Fruit fly (Drosophila melanogaster) whole organism, embryonic: ENCODE measurements around the gene CG15394.
A peak's percentile ranks its signal among the peaks of the same experiment; 100 is the strongest.

Experiments
- Antp ChIP-seq: fragments of 200-800 bp; sonication (Bioruptor generic); optimal IDR thresholded peaks from 3 replicates; lab custom pipeline; 2016; ENCODE audit warnings: missing biosample characterization, missing genetic modification characterization
- B-H1 ChIP-seq: fragments of 200-800 bp; sonication (Bioruptor generic); IDR thresholded peaks from 3 replicates; pipeline ENCODE4 v1.3.6; 2022; ENCODE audit warnings: missing biosample characterization, missing genetic modification characterization
- CG10654 ChIP-seq: fragments of 200-800 bp; sonication (Bioruptor generic); optimal IDR thresholded peaks from 2 replicates; lab custom pipeline; 2016; ENCODE audit warnings: missing biosample characterization, missing genetic modification characterization
- CG11456 ChIP-seq: fragments of 200-800 bp; sonication (Bioruptor generic); IDR thresholded peaks from 3 replicates; pipeline ENCODE4 v1.3.6; 2022; ENCODE audit warnings: missing biosample characterization, missing genetic modification characterization
- CG13424 ChIP-seq: fragments of 200-800 bp; sonication (Bioruptor generic); optimal IDR thresholded peaks from 2 replicates; lab custom pipeline; 2019; ENCODE audit warnings: missing biosample characterization, mild to moderate bottlenecking, missing genetic modification characterization, moderate library complexity
- CG14710 ChIP-seq: fragments of 200-800 bp; sonication (Bioruptor generic); optimal IDR thresholded peaks from 3 replicates; lab custom pipeline; 2019; ENCODE audit warnings: missing biosample characterization, mild to moderate bottlenecking, missing genetic modification characterization, moderate library complexity
- CG1602 ChIP-seq: fragments of 200-800 bp; sonication (Bioruptor generic); optimal IDR thresholded peaks from 3 replicates; lab custom pipeline; 2016; ENCODE audit warnings: missing biosample characterization, missing genetic modification characterization
- CG1603 ChIP-seq: fragments of 200-800 bp; sonication (Bioruptor generic); optimal IDR thresholded peaks from 2 replicates; lab custom pipeline; 2019; ENCODE audit warnings: missing biosample characterization, mild to moderate bottlenecking, missing genetic modification characterization, moderate library complexity
- CG17361 ChIP-seq: fragments of 200-800 bp; sonication (Bioruptor generic); IDR thresholded peaks from 3 replicates; pipeline ENCODE4 v1.3.6; 2022; ENCODE audit warnings: missing biosample characterization, missing genetic modification characterization
- CG17385 ChIP-seq: fragments of 200-800 bp; sonication (Bioruptor generic); optimal IDR thresholded peaks from 3 replicates; lab custom pipeline; 2018; ENCODE audit warnings: missing biosample characterization, mild to moderate bottlenecking, missing genetic modification characterization
- CG18764 ChIP-seq: fragments of 200-800 bp; sonication (Bioruptor generic); optimal IDR thresholded peaks from 3 replicates; lab custom pipeline; 2016; ENCODE audit warnings: missing biosample characterization, missing genetic modification characterization
- CG3065 ChIP-seq: fragments of 200-800 bp; sonication (Bioruptor generic); optimal IDR thresholded peaks from 2 replicates; lab custom pipeline; 2016; ENCODE audit warnings: missing biosample characterization, missing genetic modification characterization
- CG42726 ChIP-seq: fragments of 200-800 bp; sonication (Bioruptor generic); IDR thresholded peaks from 2 replicates; pipeline ENCODE4 v1.3.6; 2022; ENCODE audit warnings: missing biosample characterization, missing genetic modification characterization; ENCODE audit not compliant: partially characterized antibody
- CG5180 ChIP-seq: fragments of 200-800 bp; sonication (Bioruptor generic); optimal IDR thresholded peaks from 3 replicates; lab custom pipeline; 2017; ENCODE audit warnings: missing biosample characterization, missing genetic modification characterization, mild to moderate bottlenecking, moderate library complexity, missing genetic modification reagents
- CG6254 ChIP-seq: fragments of 200-800 bp; sonication (Bioruptor generic); optimal IDR thresholded peaks from 3 replicates; lab custom pipeline; 2017; ENCODE audit warnings: mild to moderate bottlenecking, missing biosample characterization, missing genetic modification reagents, missing genetic modification characterization
- CG6791 ChIP-seq: fragments of 200-800 bp; sonication (Bioruptor generic); IDR thresholded peaks from 3 replicates; pipeline ENCODE4 v1.3.6; 2022; ENCODE audit warnings: missing biosample characterization, missing genetic modification characterization; ENCODE audit not compliant: partially characterized antibody
- CG8765 ChIP-seq: fragments of 200-800 bp; sonication (Bioruptor generic); IDR thresholded peaks from 2 replicates; pipeline ENCODE4 v1.3.6; 2022; ENCODE audit warnings: missing biosample characterization, missing genetic modification characterization
- CG8924 ChIP-seq: fragments of 200-800 bp; optimal IDR thresholded peaks from 3 replicates; lab custom pipeline; 2019; ENCODE audit warnings: missing biosample characterization, mild to moderate bottlenecking, missing genetic modification characterization, moderate library complexity
- CG9437 ChIP-seq: fragments of 200-800 bp; sonication (Bioruptor generic); optimal IDR thresholded peaks from 2 replicates; lab custom pipeline; 2018; ENCODE audit warnings: missing biosample characterization, mild to moderate bottlenecking, missing genetic modification characterization
- Dref ChIP-seq: fragments of 200-800 bp; sonication (Bioruptor generic); IDR thresholded peaks from 2 replicates; pipeline ENCODE4 v1.3.6; 2022; ENCODE audit warnings: missing biosample characterization, missing genetic modification characterization
- Hmr ChIP-seq: fragments of 200-800 bp; sonication (Bioruptor generic); optimal IDR thresholded peaks from 3 replicates; lab custom pipeline; 2017; ENCODE audit warnings: mild to moderate bottlenecking, missing biosample characterization, missing genetic modification reagents, missing genetic modification characterization
- NFAT ChIP-seq: fragments of 200-800 bp; sonication (Bioruptor generic); IDR thresholded peaks from 2 replicates; pipeline ENCODE4 v1.3.6; 2022; ENCODE audit warnings: missing biosample characterization, missing genetic modification characterization
- PHDP ChIP-seq: fragments of 200-800 bp; sonication (Bioruptor generic); optimal IDR thresholded peaks from 3 replicates; lab custom pipeline; 2018; ENCODE audit warnings: missing biosample characterization, mild to moderate bottlenecking, missing genetic modification characterization, moderate library complexity
- Rfx ChIP-seq: fragments of 200-800 bp; sonication (Bioruptor generic); IDR thresholded peaks from 2 replicates; pipeline ENCODE4 v1.3.6; 2022; ENCODE audit warnings: missing biosample characterization, missing genetic modification characterization
- Sry-δ ChIP-seq: fragments of 200-800 bp; sonication (Bioruptor generic); optimal IDR thresholded peaks from 2 replicates; lab custom pipeline; 2016; ENCODE audit warnings: missing biosample characterization, missing genetic modification characterization
- Ssrp ChIP-seq: fragments of 200-800 bp; sonication (Bioruptor generic); optimal IDR thresholded peaks from 2 replicates; lab custom pipeline; 2018; ENCODE audit warnings: missing biosample characterization, mild to moderate bottlenecking, missing genetic modification characterization, moderate library complexity
- Trl ChIP-seq, 3 experiments: fragments of >200 bp in 2 of 3; fragments of 200-800 bp in 1 of 3; sonication (Bioruptor generic) in 1 of 3; optimal IDR thresholded peaks; 2 replicates in 1 of 3; 3 replicates in 2 of 3; lab custom pipeline; 2016 to 2017; ENCODE audit warnings: missing biosample characterization in 1 of 3, missing genetic modification characterization in 1 of 3
- ara ChIP-seq: fragments of 200-800 bp; sonication (Bioruptor generic); IDR thresholded peaks from 2 replicates; pipeline ENCODE4 v1.3.6; 2022; ENCODE audit warnings: missing biosample characterization, missing genetic modification characterization
- bbx ChIP-seq: fragments of 200-800 bp; sonication (Bioruptor generic); IDR thresholded peaks from 2 replicates; pipeline ENCODE4 v1.3.6; 2022; ENCODE audit warnings: missing biosample characterization, missing genetic modification characterization; ENCODE audit not compliant: partially characterized antibody
- bsh ChIP-seq, 2 experiments: fragments of 200-800 bp; sonication (Bioruptor generic); optimal IDR thresholded peaks; 2 replicates each; lab custom pipeline; 2017 to 2018; ENCODE audit warnings: mild to moderate bottlenecking in 2 of 2, missing biosample characterization in 2 of 2, missing genetic modification characterization in 2 of 2, moderate library complexity in 1 of 2
- btn ChIP-seq: fragments of 200-800 bp; sonication (Bioruptor generic); optimal IDR thresholded peaks from 2 replicates; lab custom pipeline; 2016; ENCODE audit warnings: missing biosample characterization, missing genetic modification characterization
- chm ChIP-seq: fragments of 200-800 bp; sonication (Bioruptor generic); IDR thresholded peaks from 2 replicates; pipeline ENCODE4 v1.3.6; 2022; ENCODE audit warnings: missing biosample characterization, missing genetic modification characterization
- crp ChIP-seq, 2 experiments: fragments of 200-800 bp; sonication (Bioruptor generic); optimal IDR thresholded peaks; 2 replicates in 1 of 2; 3 replicates in 1 of 2; lab custom pipeline; 2017; ENCODE audit warnings: missing biosample characterization in 2 of 2, missing genetic modification characterization in 2 of 2, mild to moderate bottlenecking in 1 of 2, moderate library complexity in 1 of 2
- fd3F ChIP-seq: fragments of 200-800 bp; sonication (Bioruptor generic); optimal IDR thresholded peaks from 2 replicates; lab custom pipeline; 2018; ENCODE audit warnings: missing biosample characterization, mild to moderate bottlenecking, missing genetic modification characterization, moderate library complexity
- hth ChIP-seq: fragments of >200 bp; optimal IDR thresholded peaks from 2 replicates; lab custom pipeline; 2017; ENCODE audit warnings: inconsistent platforms
- maf-S ChIP-seq: fragments of 200-800 bp; sonication (Bioruptor generic); optimal IDR thresholded peaks from 2 replicates; lab custom pipeline; 2016; ENCODE audit warnings: missing biosample characterization, missing genetic modification characterization
- nerfin-1 ChIP-seq: fragments of 200-800 bp; sonication (Bioruptor generic); optimal IDR thresholded peaks from 3 replicates; lab custom pipeline; 2019; ENCODE audit warnings: missing biosample characterization, mild to moderate bottlenecking, missing genetic modification characterization, moderate library complexity
- pan ChIP-seq, 4 experiments: fragments of >200 bp in 3 of 4; fragments of 200-800 bp in 1 of 4; sonication (Bioruptor generic) in 1 of 4; optimal IDR thresholded peaks in 3 of 4; IDR thresholded peaks in 1 of 4; 2 replicates each; pipeline versions ENCODE4 v1.3.6 to Lab custom; 2017 to 2022; ENCODE audit warnings: missing biosample characterization in 2 of 4, missing genetic modification characterization in 2 of 4, mixed read lengths in 1 of 4
- rib ChIP-seq: fragments of 200-800 bp; sonication (Bioruptor generic); IDR thresholded peaks from 2 replicates; pipeline ENCODE4 v1.3.6; 2022; ENCODE audit warnings: missing biosample characterization, missing genetic modification characterization
- sens ChIP-seq: fragments of 200-800 bp; sonication (Bioruptor generic); peaks from one replicate; lab custom pipeline; 2016; ENCODE audit warnings: missing biosample characterization, missing genetic modification characterization
- seq ChIP-seq: fragments of 200-800 bp; sonication (Bioruptor generic); IDR thresholded peaks from 2 replicates; pipeline ENCODE4 v1.3.6; 2022; ENCODE audit warnings: missing biosample characterization, missing genetic modification characterization
- sim ChIP-seq: fragments of 200-800 bp; sonication (Bioruptor generic); IDR thresholded peaks from 2 replicates; pipeline ENCODE4 v1.3.6; 2022; ENCODE audit warnings: missing biosample characterization, missing genetic modification characterization
- sisA ChIP-seq: fragments of 200-800 bp; sonication (Bioruptor generic); IDR thresholded peaks from 2 replicates; pipeline ENCODE4 v1.3.6; 2022; ENCODE audit warnings: missing biosample characterization, missing genetic modification characterization
- sna ChIP-seq: fragments of 200-800 bp; sonication (Bioruptor generic); IDR thresholded peaks from 2 replicates; pipeline ENCODE4 v1.3.6; 2022; ENCODE audit warnings: missing biosample characterization, missing genetic modification characterization; ENCODE audit not compliant: partially characterized antibody
- tx ChIP-seq: fragments of 200-800 bp; sonication (Bioruptor generic); optimal IDR thresholded peaks from 2 replicates; lab custom pipeline; 2016; ENCODE audit warnings: missing biosample characterization, missing genetic modification characterization
- unc-4 ChIP-seq: fragments of 200-800 bp; sonication (Bioruptor generic); IDR thresholded peaks from 2 replicates; pipeline ENCODE4 v1.3.6; 2022; ENCODE audit warnings: missing biosample characterization, missing genetic modification characterization; ENCODE audit not compliant: partially characterized antibody
- vfl ChIP-seq: fragments of 200-800 bp; sonication (Bioruptor generic); optimal IDR thresholded peaks from 2 replicates; lab custom pipeline; 2016; ENCODE audit warnings: missing biosample characterization, missing genetic modification characterization
- zen ChIP-seq: fragments of 200-800 bp; sonication (Bioruptor generic); optimal IDR thresholded peaks from 3 replicates; lab custom pipeline; 2018; ENCODE audit warnings: missing biosample characterization, mild to moderate bottlenecking, missing genetic modification characterization, moderate library complexity
- zfh1 ChIP-seq: fragments of 200-800 bp; sonication (Bioruptor generic); IDR thresholded peaks from 3 replicates; pipeline ENCODE4 v1.3.6; 2022; ENCODE audit warnings: missing biosample characterization, missing genetic modification characterization

Gene CG15394

DNA sequence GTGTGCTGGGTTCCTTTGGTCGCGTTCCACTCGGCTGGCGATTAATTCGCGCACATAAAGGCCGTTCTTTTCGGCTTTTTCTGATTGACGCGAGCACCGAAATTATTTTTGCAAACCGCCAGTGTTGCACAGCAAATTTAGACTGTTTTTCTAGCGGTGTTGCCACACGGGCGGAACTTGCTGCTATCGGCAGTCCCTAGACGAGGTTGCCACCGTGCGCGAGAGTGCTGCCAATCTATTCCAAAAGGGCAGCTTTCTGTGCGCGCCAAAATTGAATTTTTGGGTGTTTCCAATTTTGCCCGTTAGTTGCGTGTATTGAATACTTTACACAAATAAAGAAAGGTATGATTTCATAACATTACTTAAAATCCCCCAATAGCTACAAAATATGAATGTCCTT, 6.4 kb upstream of the CG15394 start, which contains the start of gene Drp1 (continued):
- TF ChIP-seq btn (GFP tag; lab: Kevin White, UChicago) (no peak), CG8765 (GFP tag; lab: Robert Waterston, UW) (peak; percentile 47; the same call in 1 of the 2 replicates), nerfin-1 (tag; lab: Kevin White, UChicago) (peak; percentile 39), hth (lab: Kevin White, UChicago) (no peak), sna (GFP tag; lab: Robert Waterston, UW) (peak; percentile 56; the same call in 1 of the 2 replicates), NFAT (peak; percentile 68), Ssrp (tag; lab: Kevin White, UChicago) (no peak), Antp (GFP tag; lab: Kevin White, UChicago) (peak; percentile 61), fd3F (GFP tag; lab: Kevin White, UChicago) (no peak), Sry-δ (GFP tag; lab: Kevin White, UChicago) (peak; percentile 75), zfh1 (GFP tag; lab: Robert Waterston, UW) (peak; percentile 63; the same call in 1 of the 3 replicates), CG11456 (peak; percentile 74; the same call in 2 of the 3 replicates), bsh (GFP tag; optimal IDR thresholded peaks at IDR 0.05; lab: Kevin White, UChicago) (peak in 1 of 2 experiments; percentile 18), unc-4 (peak; percentile 73), bbx (peak; percentile 78), CG1603 (tag; lab: Kevin White, UChicago) (peak; percentile 90), CG3065 (GFP tag; lab: Kevin White, UChicago) (no peak), Trl (optimal IDR thresholded peaks at IDR 0.05; lab: Kevin White, UChicago) (no peak), Trl (GFP tag; optimal IDR thresholded peaks at IDR 0.05; lab: Kevin White, UChicago) (peak; percentile 65), CG6791 (GFP tag; lab: Robert Waterston, UW) (peak; percentile 80), CG14710 (tag; lab: Kevin White, UChicago) (peak; percentile 82), Rfx (peak; percentile 81), CG13424 (tag; lab: Kevin White, UChicago) (peak; percentile 21), rib (peak; percentile 92), ara (no peak; the same call in 1 of the 2 replicates), CG9437 (GFP tag; lab: Kevin White, UChicago) (no peak), CG1602 (peak; percentile 28), CG17385 (GFP tag; lab: Kevin White, UChicago) (peak; percentile 13), zen (tag; lab: Kevin White, UChicago) (peak; percentile 16), CG5180 (GFP tag; lab: Kevin White, UChicago) (no peak), vfl (GFP tag; lab: Kevin White, UChicago) (peak; percentile 48), pan (optimal IDR thresholded peaks at IDR 0.05; lab: Kevin White, UChicago) (no peak), pan (GFP tag; optimal IDR thresholded peaks at IDR 0.05 in 1 of 2, IDR thresholded peaks at IDR 0.05 in 1 of 2) (peak in 1 of 2 experiments; percentile 51), CG8924 (tag; lab: Kevin White, UChicago) (no peak), seq (GFP tag; lab: Robert Waterston, UW) (no peak), CG6254 (no peak), sim (GFP tag; lab: Robert Waterston, UW) (no peak), maf-S (peak; percentile 42), Dref (peak; percentile 55), CG17361 (GFP tag; lab: Robert Waterston, UW) (0 out of 3 replicates have a peak, but pooled peaks have one; percentile 30), sisA (peak; percentile 63), crp (GFP tag; optimal IDR thresholded peaks at IDR 0.05; lab: Kevin White, UChicago) (peak in 1 of 2 experiments; percentile 71), sens (GFP tag; lab: Kevin White, UChicago) (peak; percentile 82), PHDP (tag; lab: Kevin White, UChicago) (peak; percentile 34), CG42726 (peak; percentile 92), CG10654 (GFP tag; lab: Kevin White, UChicago) (peak; percentile 19), tx (GFP tag; lab: Kevin White, UChicago) (peak; percentile 14), CG18764 (GFP tag; lab: Kevin White, UChicago) (peak; percentile 26), Hmr (GFP tag; lab: Kevin White, UChicago) (peak; percentile 76), chm (GFP tag; lab: Robert Waterston, UW) (peak; percentile 61; the same call in 1 of the 2 replicates), B-H1 (GFP tag; lab: Robert Waterston, UW) (no peak)
